Fruit fly (Drosophila melanogaster): ENCODE results near the gene CG10853.
A peak's percentile ranks its signal among the peaks of the same experiment; 100 is the strongest.

CG10853 gene

dm6 chr3L:3935567-3936207 is 12.0 kb upstream of the CG10853 start, which contains the start of gene Eip63F-1 (continued):
- TF ChIP-seq CG1832 (GFP tag; optimal IDR thresholded peaks at IDR 0.05) (no peak), Fer2 (tag; optimal IDR thresholded peaks at IDR 0.05) (no peak), Vsx1 (GFP tag; optimal IDR thresholded peaks at IDR 0.05) (peak; percentile 17), CG2202 (tag; optimal IDR thresholded peaks at IDR 0.05) (no peak), Spps (tag; optimal IDR thresholded peaks at IDR 0.05) (no peak), HHEX (GFP tag; optimal IDR thresholded peaks at IDR 0.05) (peak; percentile 74), chm (GFP tag; IDR thresholded peaks at IDR 0.05) (no peak), so (GFP tag; IDR thresholded peaks at IDR 0.05) (0 out of 3 replicates have a peak, but pooled peaks have one; percentile 12), Lpt (GFP tag; optimal IDR thresholded peaks at IDR 0.05) (no peak), CG11456 (GFP tag; IDR thresholded peaks at IDR 0.05) (no peak), CG6813 (GFP tag; optimal IDR thresholded peaks at IDR 0.05) (no peak), CG17385 (GFP tag; optimal IDR thresholded peaks at IDR 0.05) (peak; percentile 73), Bgb (GFP tag; IDR thresholded peaks at IDR 0.05; ENCODE audit: partially characterized antibody) (no peak), grau (tag; optimal IDR thresholded peaks at IDR 0.05) (peak; percentile 79), nau (GFP tag; optimal IDR thresholded peaks at IDR 0.05) (peak; percentile 39), Rfx (GFP tag; IDR thresholded peaks at IDR 0.05) (peak; percentile 68), Sin3A (optimal IDR thresholded peaks at IDR 0.05) (no peak), twi (tag; optimal IDR thresholded peaks at IDR 0.05) (peak; percentile 30), bcd (GFP tag; optimal IDR thresholded peaks at IDR 0.05) (peak; percentile 65), emc (GFP tag; optimal IDR thresholded peaks at IDR 0.05) (no peak), oc (tag; optimal IDR thresholded peaks at IDR 0.05) (no peak), CG2678 (tag; optimal IDR thresholded peaks at IDR 0.05) (peak; percentile 86), Gsc (GFP tag; IDR thresholded peaks at IDR 0.05) (no peak), GATAe (GFP tag; conservative IDR thresholded peaks at IDR 0.05) (no peak), CG12219 (GFP tag; optimal IDR thresholded peaks at IDR 0.05) (no peak), tx (GFP tag; optimal IDR thresholded peaks at IDR 0.05) (no peak), CG17802 (tag; optimal IDR thresholded peaks at IDR 0.05) (no peak), CG4854 (GFP tag; optimal IDR thresholded peaks at IDR 0.05) (no peak), CG17328 (GFP tag; IDR thresholded peaks at IDR 0.05) (peak; percentile 44; the same call in 1 of the 2 replicates), Hr78 (GFP tag; optimal IDR thresholded peaks at IDR 0.05) (no peak), CG11695 (GFP tag; IDR thresholded peaks at IDR 0.05) (peak; percentile 40; the same call in 2 of the 3 replicates), Poxn (GFP tag; IDR thresholded peaks at IDR 0.05) (0 out of 2 replicates have a peak, but pooled peaks have one; percentile 7), Dip3 (GFP tag; optimal IDR thresholded peaks at IDR 0.05) (no peak), bsh (GFP tag; optimal IDR thresholded peaks at IDR 0.05) (peak in 1 of 2 experiments; percentile 63), en (GFP tag; optimal IDR thresholded peaks at IDR 0.05) (no peak), Taf1 (GFP tag; IDR thresholded peaks at IDR 0.05) (no peak), CG7745 (tag; optimal IDR thresholded peaks at IDR 0.05) (no peak), CG4328 (GFP tag; optimal IDR thresholded peaks at IDR 0.05) (peak; percentile 15), nerfin-2 (GFP tag; IDR thresholded peaks at IDR 0.05; ENCODE audit: partially characterized antibody) (no peak), wdn (GFP tag; IDR thresholded peaks at IDR 0.05) (no peak), CrebB (tag; optimal IDR thresholded peaks at IDR 0.05) (no peak), Optix (GFP tag; IDR thresholded peaks at IDR 0.05) (no peak), CG16813 (GFP tag; IDR thresholded peaks at IDR 0.05; ENCODE audit: partially characterized antibody) (no peak), CG8944 (GFP tag; optimal IDR thresholded peaks at IDR 0.05) (no peak), Dek (tag; optimal IDR thresholded peaks at IDR 0.05) (peak; percentile 28), CG1024 (GFP tag; IDR thresholded peaks at IDR 0.05) (peak; percentile 30; the same call in 1 of the 2 replicates), CG1647 (GFP tag; optimal IDR thresholded peaks at IDR 0.05) (no peak), Med (GFP tag) (peak; percentile 86), crp (GFP tag; optimal IDR thresholded peaks at IDR 0.05) (no peak), CG9609 (GFP tag; optimal IDR thresholded peaks at IDR 0.05) (no peak)
